Worm (Caenorhabditis elegans): Measurements from ENCODE around the gene Y52E8A.1.

ce11 chrII:4367923-4368322, 46.1 kb downstream of the Y52E8A.1 start, which contains the start of gene try-9:
- TF ChIP-seq unc-39 (tag; optimal IDR thresholded peaks at IDR 0.05) (no peak), mdl-1 (tag; optimal IDR thresholded peaks at IDR 0.05) (no peak), nhr-77 (tag; optimal IDR thresholded peaks at IDR 0.05) (no peak), ztf-4 (tag; optimal IDR thresholded peaks at IDR 0.05) (no peak), nhr-25 (tag; optimal IDR thresholded peaks at IDR 0.05) (no peak), fkh-10 (GFP tag; optimal IDR thresholded peaks at IDR 0.05) (no peak), aly-2 (tag; optimal IDR thresholded peaks at IDR 0.05) (no peak), nhr-12 (tag; optimal IDR thresholded peaks at IDR 0.05) (no peak), jun-1 (tag; optimal IDR thresholded peaks at IDR 0.05) (no peak), sea-2 (GFP tag; optimal IDR thresholded peaks at IDR 0.05) (no peak), zag-1 (tag; optimal IDR thresholded peaks at IDR 0.05) (no peak), R02D3.7 (tag; optimal IDR thresholded peaks at IDR 0.05) (no peak)

All from whole organism, L3 larva.